Fruit fly (Drosophila melanogaster) whole organism, embryonic: Measurements from ENCODE around the gene thoc7.

Experiments used
- Bteb2 ChIP-seq: fragments of 200-800 bp; sonication (Bioruptor generic); optimal IDR thresholded peaks from 2 replicates; lab custom pipeline; 2016; ENCODE audit warnings: missing biosample characterization, missing genetic modification characterization
- CG12071 ChIP-seq: fragments of 200-800 bp; sonication (Bioruptor generic); optimal IDR thresholded peaks from 3 replicates; lab custom pipeline; 2018; ENCODE audit warnings: missing biosample characterization, mild to moderate bottlenecking, missing genetic modification characterization
- CG12104 ChIP-seq: fragments of 200-800 bp; sonication (Bioruptor generic); optimal IDR thresholded peaks from 3 replicates; lab custom pipeline; 2016; ENCODE audit warnings: missing biosample characterization, missing genetic modification characterization
- CG12155 ChIP-seq: fragments of 200-800 bp; sonication (Bioruptor generic); optimal IDR thresholded peaks from 3 replicates; lab custom pipeline; 2016; ENCODE audit warnings: missing biosample characterization, missing genetic modification characterization
- CG12219 ChIP-seq: fragments of 200-800 bp; sonication (Bioruptor generic); optimal IDR thresholded peaks from 3 replicates; lab custom pipeline; 2018; ENCODE audit warnings: missing biosample characterization, mild to moderate bottlenecking, missing genetic modification characterization
- CG1233 ChIP-seq: fragments of 200-800 bp; sonication (Bioruptor generic); optimal IDR thresholded peaks from 4 replicates; lab custom pipeline; 2018; ENCODE audit warnings: missing biosample characterization, mild to moderate bottlenecking, missing genetic modification characterization
- CG14014 ChIP-seq: fragments of 200-800 bp; sonication (Bioruptor generic); IDR thresholded peaks from 2 replicates; pipeline ENCODE4 v1.3.6; 2022; ENCODE audit warnings: missing biosample characterization, missing genetic modification characterization
- CG15011 ChIP-seq: fragments of 200-800 bp; sonication (Bioruptor generic); optimal IDR thresholded peaks from 3 replicates; lab custom pipeline; 2018; ENCODE audit warnings: missing biosample characterization, mild to moderate bottlenecking, missing genetic modification characterization
- CG15514 ChIP-seq: fragments of 200-800 bp; sonication (Bioruptor generic); optimal IDR thresholded peaks from 3 replicates; lab custom pipeline; 2017; ENCODE audit warnings: missing biosample characterization, missing genetic modification characterization, mild to moderate bottlenecking, moderate library complexity, missing genetic modification reagents
- CG1647 ChIP-seq: fragments of 200-800 bp; sonication (Bioruptor generic); optimal IDR thresholded peaks from 3 replicates; lab custom pipeline; 2016; ENCODE audit warnings: missing biosample characterization, missing genetic modification characterization
- CG16815 ChIP-seq: fragments of 200-800 bp; sonication (Bioruptor generic); optimal IDR thresholded peaks from 3 replicates; lab custom pipeline; 2017; ENCODE audit warnings: missing biosample characterization, mild to moderate bottlenecking, missing genetic modification characterization
- CG18476 ChIP-seq: fragments of 200-800 bp; sonication (Bioruptor generic); optimal IDR thresholded peaks from 2 replicates; lab custom pipeline; 2016; ENCODE audit warnings: missing biosample characterization, mild to moderate bottlenecking, missing genetic modification characterization
- CG2116 ChIP-seq: fragments of 200-800 bp; sonication (Bioruptor generic); optimal IDR thresholded peaks from 3 replicates; lab custom pipeline; 2018; ENCODE audit warnings: missing biosample characterization, mild to moderate bottlenecking, missing genetic modification characterization
- CG2875 ChIP-seq: fragments of 200-800 bp; sonication (Bioruptor generic); optimal IDR thresholded peaks from 2 replicates; lab custom pipeline; 2017; ENCODE audit warnings: missing biosample characterization, mild to moderate bottlenecking, missing genetic modification characterization, missing genetic modification reagents
- CG34224 ChIP-seq: fragments of 200-800 bp; sonication (Bioruptor generic); IDR thresholded peaks from 3 replicates; pipeline ENCODE4 v1.3.6; 2022; ENCODE audit warnings: missing biosample characterization, missing genetic modification characterization; ENCODE audit not compliant: partially characterized antibody
- CG4730 ChIP-seq: fragments of 200-800 bp; sonication (Bioruptor generic); IDR thresholded peaks from 2 replicates; pipeline ENCODE4 v1.3.6; 2022; ENCODE audit warnings: missing biosample characterization, missing genetic modification characterization
- CG4820 ChIP-seq: fragments of 200-800 bp; sonication (Bioruptor generic); optimal IDR thresholded peaks from 3 replicates; lab custom pipeline; 2016; ENCODE audit warnings: missing biosample characterization, missing genetic modification characterization
- CG6175 ChIP-seq: fragments of 200-800 bp; sonication (Bioruptor generic); IDR thresholded peaks from 3 replicates; pipeline ENCODE4 v1.3.6; 2022; ENCODE audit warnings: missing biosample characterization, missing genetic modification characterization
- CG7786 ChIP-seq: fragments of 200-800 bp; sonication (Bioruptor generic); optimal IDR thresholded peaks from 2 replicates; lab custom pipeline; 2016; ENCODE audit warnings: missing biosample characterization, missing genetic modification characterization
- CG8388 ChIP-seq: fragments of 200-800 bp; sonication (Bioruptor generic); optimal IDR thresholded peaks from 2 replicates; lab custom pipeline; 2019; ENCODE audit warnings: missing biosample characterization, mild to moderate bottlenecking, missing genetic modification characterization, moderate library complexity
- CG8765 ChIP-seq: fragments of 200-800 bp; sonication (Bioruptor generic); IDR thresholded peaks from 2 replicates; pipeline ENCODE4 v1.3.6; 2022; ENCODE audit warnings: missing biosample characterization, missing genetic modification characterization
- CG9215 ChIP-seq: fragments of 200-800 bp; sonication (Bioruptor generic); IDR thresholded peaks from 2 replicates; pipeline ENCODE4 v1.3.6; 2022; ENCODE audit warnings: missing biosample characterization, missing genetic modification characterization
- CG9817 ChIP-seq: fragments of 200-800 bp; sonication (Bioruptor generic); optimal IDR thresholded peaks from 2 replicates; lab custom pipeline; 2018; ENCODE audit warnings: missing biosample characterization, mild to moderate bottlenecking, missing genetic modification characterization, moderate library complexity
- CG9876 ChIP-seq: fragments of 200-800 bp; sonication (Bioruptor generic); optimal IDR thresholded peaks from 2 replicates; lab custom pipeline; 2016; ENCODE audit warnings: missing biosample characterization, missing genetic modification characterization
- Drgx ChIP-seq: fragments of 200-800 bp; sonication (Bioruptor generic); IDR thresholded peaks from 2 replicates; pipeline ENCODE4 v1.3.6; 2022; ENCODE audit warnings: missing biosample characterization, missing genetic modification characterization
- H2.0 ChIP-seq: fragments of 200-800 bp; sonication (Bioruptor generic); IDR thresholded peaks from 2 replicates; pipeline ENCODE4 v1.3.6; 2022; ENCODE audit warnings: missing biosample characterization, missing genetic modification characterization
- Hr51 ChIP-seq, 2 experiments: fragments of 200-800 bp; sonication (Bioruptor generic); optimal IDR thresholded peaks; 2 replicates in 1 of 2; 3 replicates in 1 of 2; lab custom pipeline; 2016 to 2018; ENCODE audit warnings: missing biosample characterization in 2 of 2, missing genetic modification characterization in 2 of 2, mild to moderate bottlenecking in 1 of 2, moderate library complexity in 1 of 2
- Lpt ChIP-seq: fragments of >200 bp; optimal IDR thresholded peaks from 2 replicates; lab custom pipeline; 2018; ENCODE audit warnings: missing biosample characterization, missing genetic modification characterization
- NFAT ChIP-seq: fragments of 200-800 bp; sonication (Bioruptor generic); IDR thresholded peaks from 2 replicates; pipeline ENCODE4 v1.3.6; 2022; ENCODE audit warnings: missing biosample characterization, missing genetic modification characterization
- Sox100B ChIP-seq: fragments of 200-800 bp; sonication (Bioruptor generic); optimal IDR thresholded peaks from 3 replicates; lab custom pipeline; 2018; ENCODE audit warnings: missing biosample characterization, mild to moderate bottlenecking, missing genetic modification characterization
- Xrp1 ChIP-seq: fragments of 200-800 bp; sonication (Bioruptor generic); IDR thresholded peaks from 2 replicates; pipeline ENCODE4 v1.3.6; 2022; ENCODE audit warnings: missing biosample characterization, missing genetic modification characterization
- ara ChIP-seq: fragments of 200-800 bp; sonication (Bioruptor generic); IDR thresholded peaks from 2 replicates; pipeline ENCODE4 v1.3.6; 2022; ENCODE audit warnings: missing biosample characterization, missing genetic modification characterization
- bowl ChIP-seq: fragments of 200-800 bp; sonication (Bioruptor generic); IDR thresholded peaks from 2 replicates; pipeline ENCODE4 v1.3.6; 2022; ENCODE audit warnings: missing biosample characterization, missing genetic modification characterization
- br ChIP-seq: fragments of >200 bp; optimal IDR thresholded peaks from 2 replicates; lab custom pipeline; 2017
- chn ChIP-seq: fragments of 200-800 bp; sonication (Bioruptor generic); optimal IDR thresholded peaks from 2 replicates; lab custom pipeline; 2016; ENCODE audit warnings: missing biosample characterization, missing genetic modification characterization
- ems ChIP-seq: fragments of 200-800 bp; sonication (Bioruptor generic); optimal IDR thresholded peaks from 3 replicates; lab custom pipeline; 2016; ENCODE audit warnings: missing biosample characterization, missing genetic modification characterization
- gce ChIP-seq: fragments of 200-800 bp; sonication (Bioruptor generic); IDR thresholded peaks from 3 replicates; pipeline ENCODE4 v1.3.6; 2022; ENCODE audit warnings: missing biosample characterization, missing genetic modification characterization
- gcm2 ChIP-seq: fragments of 200-800 bp; sonication (Bioruptor generic); optimal IDR thresholded peaks from 2 replicates; lab custom pipeline; 2016; ENCODE audit warnings: missing biosample characterization, missing genetic modification characterization
- gfzf ChIP-seq: fragments of 200-800 bp; sonication (Bioruptor generic); optimal IDR thresholded peaks from 2 replicates; lab custom pipeline; 2016; ENCODE audit warnings: missing biosample characterization, mild to moderate bottlenecking, missing genetic modification characterization, moderate library complexity
- grn ChIP-seq: fragments of 200-800 bp; sonication (Bioruptor generic); optimal IDR thresholded peaks from 3 replicates; lab custom pipeline; 2017; ENCODE audit warnings: missing biosample characterization, missing genetic modification characterization
- gsb-n ChIP-seq: fragments of 200-800 bp; sonication (Bioruptor generic); optimal IDR thresholded peaks from 3 replicates; lab custom pipeline; 2018; ENCODE audit warnings: missing biosample characterization, mild to moderate bottlenecking, missing genetic modification characterization
- lab ChIP-seq: fragments of 200-800 bp; sonication (Bioruptor generic); optimal IDR thresholded peaks from 3 replicates; lab custom pipeline; 2017; ENCODE audit warnings: missing biosample characterization, missing genetic modification characterization, mild to moderate bottlenecking, moderate library complexity, missing genetic modification reagents
- lbe ChIP-seq: fragments of 200-800 bp; sonication (Bioruptor generic); optimal IDR thresholded peaks from 2 replicates; lab custom pipeline; 2016; ENCODE audit warnings: missing biosample characterization, mild to moderate bottlenecking, missing genetic modification characterization
- nmo ChIP-seq: fragments of 200-800 bp; sonication (Bioruptor generic); optimal IDR thresholded peaks from 2 replicates; lab custom pipeline; 2018; ENCODE audit warnings: missing biosample characterization, mild to moderate bottlenecking, missing genetic modification characterization, moderate library complexity
- nom ChIP-seq: fragments of 200-800 bp; sonication (Bioruptor generic); optimal IDR thresholded peaks from 2 replicates; lab custom pipeline; 2017; ENCODE audit warnings: missing biosample characterization, missing genetic modification characterization, mild to moderate bottlenecking, moderate library complexity, missing genetic modification reagents
- odd ChIP-seq: fragments of 200-800 bp; sonication (Bioruptor generic); optimal IDR thresholded peaks from 2 replicates; lab custom pipeline; 2017; ENCODE audit warnings: missing biosample characterization, mild to moderate bottlenecking, missing genetic modification characterization
- otp ChIP-seq: fragments of 200-800 bp; sonication (Bioruptor generic); IDR thresholded peaks from 3 replicates; pipeline ENCODE4, ENCODE4 v1.3.6; 2022; ENCODE audit warnings: missing biosample characterization, missing genetic modification characterization
- run ChIP-seq: fragments of 200-800 bp; sonication (Bioruptor generic); optimal IDR thresholded peaks from 3 replicates; lab custom pipeline; 2018; ENCODE audit warnings: missing biosample characterization, mild to moderate bottlenecking, missing genetic modification characterization
- slp2 ChIP-seq: fragments of 200-800 bp; sonication (Bioruptor generic); optimal IDR thresholded peaks from 2 replicates; lab custom pipeline; 2016; ENCODE audit warnings: missing biosample characterization, missing genetic modification characterization
- sqz ChIP-seq: fragments of 200-800 bp; sonication (Bioruptor generic); optimal IDR thresholded peaks from 3 replicates; lab custom pipeline; 2018; ENCODE audit warnings: missing biosample characterization, mild to moderate bottlenecking, missing genetic modification characterization
- ttk ChIP-seq: fragments of 200-800 bp; sonication (Bioruptor generic); IDR thresholded peaks from 2 replicates; pipeline ENCODE4 v2.1.2; 2022; ENCODE audit warnings: missing biosample characterization, missing genetic modification characterization

Gene thoc7

DNA sequence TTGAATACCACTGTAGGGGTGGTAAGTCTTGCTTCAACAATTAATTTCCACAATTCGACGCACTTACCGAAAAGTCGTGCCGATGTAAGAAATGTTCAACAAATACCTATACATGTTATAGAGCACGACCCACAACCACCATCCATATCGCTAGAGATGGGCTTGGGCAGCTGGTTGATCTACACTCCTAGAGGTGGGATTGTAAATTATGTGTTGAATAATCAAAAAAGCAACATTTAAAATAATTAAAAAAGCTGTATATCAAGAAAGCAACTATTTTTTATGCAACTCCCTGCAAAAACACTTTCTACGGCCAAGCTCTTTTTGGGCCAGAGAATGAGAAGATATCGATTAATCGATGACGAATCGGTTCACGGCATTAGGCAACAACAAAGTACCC lies 28.2 kb downstream of the thoc7 start, which contains the start of the genes CG34140, Mkp and Mtch (continued):
- TF ChIP-seq NFAT, result peak; percentile 76; the same call in 1 of the 2 replicates
- TF ChIP-seq ttk, result peak; percentile 73
- TF ChIP-seq sqz (GFP tag; lab: Kevin White, UChicago), result no peak
- peak; percentile 94 for TF ChIP-seq nmo (GFP tag; lab: Kevin White, UChicago)
- TF ChIP-seq bowl (GFP tag; lab: Robert Waterston, UW), result peak; percentile 47; the same call in 1 of the 2 replicates
- TF ChIP-seq Drgx, result peak; percentile 36; the same call in 1 of the 2 replicates
- peak; percentile 49; the same call in 1 of the 3 replicates for TF ChIP-seq otp
- peak; percentile 67 for TF ChIP-seq CG9876 (GFP tag; lab: Kevin White, UChicago)
- peak; percentile 58; the same call in 1 of the 2 replicates for TF ChIP-seq CG8765 (GFP tag; lab: Robert Waterston, UW)
- TF ChIP-seq odd, result no peak
- peak; percentile 78 for TF ChIP-seq gfzf (GFP tag; lab: Kevin White, UChicago)
- TF ChIP-seq lab (GFP tag; lab: Kevin White, UChicago), result no peak
- no peak for TF ChIP-seq gsb-n (tag; lab: Kevin White, UChicago)
- peak; percentile 79 for TF ChIP-seq ara (GFP tag; lab: Robert Waterston, UW)
- TF ChIP-seq CG4730, result peak; percentile 65
- TF ChIP-seq CG9215 (GFP tag; lab: Robert Waterston, UW), result peak; percentile 80
- TF ChIP-seq CG2875 (GFP tag; lab: Kevin White, UChicago), result no peak
- peak; percentile 86 for TF ChIP-seq CG18476
- peak; percentile 74 for TF ChIP-seq CG1233 (GFP tag; lab: Kevin White, UChicago)
- TF ChIP-seq CG15011 (GFP tag; lab: Kevin White, UChicago), result no peak
- no peak for TF ChIP-seq Lpt (GFP tag; lab: Kevin White, UChicago)
- peak; percentile 83 for TF ChIP-seq CG12104 (GFP tag; lab: Kevin White, UChicago)
- TF ChIP-seq CG4820, result peak; percentile 82
- peak; percentile 93 for TF ChIP-seq lbe
- TF ChIP-seq chn (GFP tag; lab: Kevin White, UChicago), result peak; percentile 94
- peak; percentile 63; the same call in 1 of the 3 replicates for TF ChIP-seq CG6175 (GFP tag; lab: Robert Waterston, UW)
- 0 out of 3 replicates have a peak, but pooled peaks have one; percentile 7 for TF ChIP-seq gce (GFP tag; lab: Robert Waterston, UW)
- peak in 1 of 2 experiments; percentile 91 for TF ChIP-seq Hr51 (GFP tag; optimal IDR thresholded peaks at IDR 0.05; lab: Kevin White, UChicago)
- TF ChIP-seq ems (GFP tag; lab: Kevin White, UChicago), result peak; percentile 68
- TF ChIP-seq CG16815 (GFP tag; lab: Kevin White, UChicago), result peak; percentile 72
- TF ChIP-seq CG12219 (GFP tag; lab: Kevin White, UChicago), result no peak
- TF ChIP-seq grn (GFP tag; lab: Kevin White, UChicago), result no peak
- peak; percentile 7 for TF ChIP-seq nom (GFP tag; lab: Kevin White, UChicago)
- peak; percentile 76 for TF ChIP-seq gcm2 (GFP tag; lab: Kevin White, UChicago)
- TF ChIP-seq Sox100B (GFP tag; lab: Kevin White, UChicago), result no peak
- peak; percentile 86 for TF ChIP-seq CG12155 (GFP tag; lab: Kevin White, UChicago)
- peak; percentile 76 for TF ChIP-seq H2.0 (GFP tag; lab: Robert Waterston, UW)
- TF ChIP-seq run (tag; lab: Kevin White, UChicago), result peak; percentile 67
- peak; percentile 94 for TF ChIP-seq CG2116 (GFP tag; lab: Kevin White, UChicago)
- peak; percentile 89 for TF ChIP-seq CG7786 (GFP tag; lab: Kevin White, UChicago)
- peak; percentile 94 for TF ChIP-seq CG34224
- peak; percentile 77 for TF ChIP-seq CG14014 (GFP tag; lab: Robert Waterston, UW)
- peak; percentile 84 for TF ChIP-seq CG15514 (GFP tag; lab: Kevin White, UChicago)
- TF ChIP-seq CG9817 (tag; lab: Kevin White, UChicago), result peak; percentile 88
- TF ChIP-seq CG1647 (GFP tag; lab: Kevin White, UChicago), result peak; percentile 83
- TF ChIP-seq Bteb2, result peak; percentile 82
- no peak for TF ChIP-seq br
- peak; percentile 77 for TF ChIP-seq CG8388 (GFP tag; lab: Kevin White, UChicago)
- TF ChIP-seq Xrp1, result peak; percentile 90
- TF ChIP-seq slp2 (GFP tag; lab: Kevin White, UChicago), result peak; percentile 70
- TF ChIP-seq CG12071 (GFP tag; lab: Kevin White, UChicago), result no peak
